Fruit fly (Drosophila melanogaster): ENCODE measurements around the gene Cyp4d8.

The Cyp4d8 gene

dm6 chr3L:7510414-7511384, 14.7 kb upstream of the Cyp4d8 start, which contains the start of gene CG7546 (continued):
- TF ChIP-seq CG9609 (GFP tag; optimal IDR thresholded peaks at IDR 0.05) (no peak), Asciz (GFP tag; optimal IDR thresholded peaks at IDR 0.05) (no peak), CG7987 (GFP tag; optimal IDR thresholded peaks at IDR 0.05) (no peak), CG13424 (tag; optimal IDR thresholded peaks at IDR 0.05) (peak; percentile 66), Scr (GFP tag; IDR thresholded peaks at IDR 0.05; ENCODE audit: partially characterized antibody) (no peak), grn (GFP tag; optimal IDR thresholded peaks at IDR 0.05) (no peak), ara (GFP tag; IDR thresholded peaks at IDR 0.05) (no peak), crol (GFP tag; IDR thresholded peaks at IDR 0.05) (peak; percentile 99), CTCF (GFP tag; optimal IDR thresholded peaks at IDR 0.05) (no peak), CG15514 (GFP tag; optimal IDR thresholded peaks at IDR 0.05) (peak; percentile 20), CG12299 (tag; optimal IDR thresholded peaks at IDR 0.05) (no peak), CG11695 (GFP tag; IDR thresholded peaks at IDR 0.05) (no peak), ssp (GFP tag; IDR thresholded peaks at IDR 0.05) (no peak), Nf-YC (tag; optimal IDR thresholded peaks at IDR 0.05) (peak; percentile 22), Optix (GFP tag; IDR thresholded peaks at IDR 0.05) (no peak), gro (GFP tag; optimal IDR thresholded peaks at IDR 0.05) (no peak), twi (tag; optimal IDR thresholded peaks at IDR 0.05) (peak; percentile 29), NC2β (GFP tag; optimal IDR thresholded peaks at IDR 0.05) (peak; percentile 16), Sox100B (GFP tag; optimal IDR thresholded peaks at IDR 0.05) (no peak), z (GFP tag; IDR thresholded peaks at IDR 0.05) (no peak), CG31388 (GFP tag; optimal IDR thresholded peaks at IDR 0.05) (no peak), CG13296 (GFP tag; optimal IDR thresholded peaks at IDR 0.05) (no peak), Six4 (GFP tag; optimal IDR thresholded peaks at IDR 0.05) (no peak), kni (GFP tag; optimal IDR thresholded peaks at IDR 0.05) (no peak), CG14860 (GFP tag; IDR thresholded peaks at IDR 0.05; ENCODE audit: partially characterized antibody) (no peak), dmrt11E (tag; optimal IDR thresholded peaks at IDR 0.05) (peak; percentile 47), Sox102F (GFP tag; optimal IDR thresholded peaks at IDR 0.05) (no peak), Atf6 (GFP tag; IDR thresholded peaks at IDR 0.05) (no peak), Dll (GFP tag; IDR thresholded peaks at IDR 0.05; ENCODE audit: partially characterized antibody) (0 out of 4 replicates have a peak, but pooled peaks have one; percentile 30), Eip74EF (GFP tag; optimal IDR thresholded peaks at IDR 0.05) (no peak), CG12155 (GFP tag; optimal IDR thresholded peaks at IDR 0.05) (peak; percentile 37), hth (optimal IDR thresholded peaks at IDR 0.05) (no peak), so (GFP tag; IDR thresholded peaks at IDR 0.05) (no peak), Hsf (GFP tag; optimal IDR thresholded peaks at IDR 0.05) (peak; percentile 16), BtbVII (GFP tag; optimal IDR thresholded peaks at IDR 0.05) (no peak), ranshi (GFP tag; IDR thresholded peaks at IDR 0.05) (peak; percentile 26; the same call in 1 of the 2 replicates), CG12942 (GFP tag; optimal IDR thresholded peaks at IDR 0.05) (peak; percentile 17), MESR4 (GFP tag; optimal IDR thresholded peaks at IDR 0.05) (peak; percentile 97), CG1647 (GFP tag; optimal IDR thresholded peaks at IDR 0.05) (no peak), CG3281 (GFP tag; optimal IDR thresholded peaks at IDR 0.05) (peak; percentile 28), Kr (GFP tag; optimal IDR thresholded peaks at IDR 0.05) (peak; percentile 54), CG10431 (GFP tag; optimal IDR thresholded peaks at IDR 0.05) (no peak), bsh (GFP tag; optimal IDR thresholded peaks at IDR 0.05) (peak in 1 of 2 experiments; percentile 17), CG31441 (GFP tag; IDR thresholded peaks at IDR 0.05) (peak; percentile 59; the same call in 1 of the 2 replicates), Bteb2 (GFP tag; optimal IDR thresholded peaks at IDR 0.05) (no peak), CG13624 (GFP tag; optimal IDR thresholded peaks at IDR 0.05) (no peak), Atf3 (GFP tag; optimal IDR thresholded peaks at IDR 0.05) (no peak), chif (GFP tag; optimal IDR thresholded peaks at IDR 0.05) (no peak), Fer2 (tag; optimal IDR thresholded peaks at IDR 0.05) (no peak)
